Worm (Caenorhabditis elegans) whole organism, L4 larva: Measurements from ENCODE around the gene Y42H9B.3.

Experiments
- rbr-2 ChIP-seq: sonication (generic microtip); optimal IDR thresholded peaks from 2 replicates; lab custom pipeline; 2016; ENCODE audit warnings: missing genotype, missing genetic modification characterization, missing compliant biosample characterization
- zip-2 ChIP-seq: fragments of 150-350 bp; optimal IDR thresholded peaks from 2 replicates; lab custom pipeline; 2014; ENCODE audit warnings: missing biosample characterization, missing genetic modification characterization

ce11 chrIV:8042005-8042404 is 29.8 kb upstream of the Y42H9B.3 start:
- TF ChIP-seq rbr-2, result no peak
- TF ChIP-seq zip-2 (tag; lab: Kevin White, UChicago), result no peak
